Worm (Caenorhabditis elegans) whole organism, L4/young adult: ENCODE results near the gene gst-38.

ENCODE experiments used
- W03F9.2 ChIP-seq: fragments of 150-350 bp; optimal IDR thresholded peaks from 2 replicates; lab custom pipeline; 2014; ENCODE audit warnings: missing biosample characterization, missing genetic modification characterization
- dao-5 ChIP-seq: sonication (generic microtip); optimal IDR thresholded peaks from 2 replicates; lab custom pipeline; 2016; ENCODE audit warnings: missing genotype, missing genetic modification characterization, moderate library complexity, missing compliant biosample characterization
- him-1 ChIP-seq: sonication (generic microtip); optimal IDR thresholded peaks from 2 replicates; lab custom pipeline; 2016; ENCODE audit warnings: missing genotype, missing genetic modification reagents, missing genetic modification characterization, missing compliant biosample characterization

ce11 chrV:15865839-15866238, 50.0 kb downstream of the gst-38 start, which contains the start of gene srh-293:
- TF ChIP-seq him-1 (tag; lab: Kevin White, UChicago) (no peak), W03F9.2 (tag; lab: Kevin White, UChicago) (no peak), dao-5 (tag; lab: Kevin White, UChicago) (no peak)
